Fruit fly (Drosophila melanogaster): ENCODE data around the gene Ppm1.

Ppm1 gene

dm6 chr3L:546819-547441 lies 34.2 kb upstream of the Ppm1 start (continued):
- no peak for TF ChIP-seq CG6792 (GFP tag; optimal IDR thresholded peaks at IDR 0.05)
- TF ChIP-seq dsx (GFP tag; optimal IDR thresholded peaks at IDR 0.05; ENCODE audit: poor library complexity, severe bottlenecking): no peak
- TF ChIP-seq fd59A (GFP tag; optimal IDR thresholded peaks at IDR 0.05): no peak
- TF ChIP-seq Gug (GFP tag; IDR thresholded peaks at IDR 0.05): peak; percentile 12; the same call in 1 of the 2 replicates
- peak; percentile 58 for TF ChIP-seq svp (GFP tag)
- peak; percentile 29; the same call in 1 of the 2 replicates for TF ChIP-seq CG11294 (GFP tag; IDR thresholded peaks at IDR 0.05)
- peak; percentile 23 for TF ChIP-seq Ets21C (GFP tag; optimal IDR thresholded peaks at IDR 0.05)
- TF ChIP-seq Eip75B (GFP tag; optimal IDR thresholded peaks at IDR 0.05): no peak
- peak; percentile 18 for TF ChIP-seq Hr4 (GFP tag; optimal IDR thresholded peaks at IDR 0.05)
- TF ChIP-seq ss (GFP tag; optimal IDR thresholded peaks at IDR 0.05): no peak
- TF ChIP-seq eg (GFP tag; IDR thresholded peaks at IDR 0.05): peak; percentile 71
- TF ChIP-seq Eip93F (GFP tag; optimal IDR thresholded peaks at IDR 0.05): no peak
- TF ChIP-seq Hr39 (GFP tag; optimal IDR thresholded peaks at IDR 0.05): peak; percentile 64
- TF ChIP-seq lz (GFP tag; optimal IDR thresholded peaks at IDR 0.05): peak; percentile 31
- TF ChIP-seq CG32006 (GFP tag; optimal IDR thresholded peaks at IDR 0.05): no peak
- no peak for TF ChIP-seq CG11762 (GFP tag; optimal IDR thresholded peaks at IDR 0.05; ENCODE audit: insufficient read depth)
- peak; percentile 44 for TF ChIP-seq pdm3 (GFP tag; optimal IDR thresholded peaks at IDR 0.05)
- no peak for TF ChIP-seq CG8119 (GFP tag; IDR thresholded peaks at IDR 0.05)

DNA sequence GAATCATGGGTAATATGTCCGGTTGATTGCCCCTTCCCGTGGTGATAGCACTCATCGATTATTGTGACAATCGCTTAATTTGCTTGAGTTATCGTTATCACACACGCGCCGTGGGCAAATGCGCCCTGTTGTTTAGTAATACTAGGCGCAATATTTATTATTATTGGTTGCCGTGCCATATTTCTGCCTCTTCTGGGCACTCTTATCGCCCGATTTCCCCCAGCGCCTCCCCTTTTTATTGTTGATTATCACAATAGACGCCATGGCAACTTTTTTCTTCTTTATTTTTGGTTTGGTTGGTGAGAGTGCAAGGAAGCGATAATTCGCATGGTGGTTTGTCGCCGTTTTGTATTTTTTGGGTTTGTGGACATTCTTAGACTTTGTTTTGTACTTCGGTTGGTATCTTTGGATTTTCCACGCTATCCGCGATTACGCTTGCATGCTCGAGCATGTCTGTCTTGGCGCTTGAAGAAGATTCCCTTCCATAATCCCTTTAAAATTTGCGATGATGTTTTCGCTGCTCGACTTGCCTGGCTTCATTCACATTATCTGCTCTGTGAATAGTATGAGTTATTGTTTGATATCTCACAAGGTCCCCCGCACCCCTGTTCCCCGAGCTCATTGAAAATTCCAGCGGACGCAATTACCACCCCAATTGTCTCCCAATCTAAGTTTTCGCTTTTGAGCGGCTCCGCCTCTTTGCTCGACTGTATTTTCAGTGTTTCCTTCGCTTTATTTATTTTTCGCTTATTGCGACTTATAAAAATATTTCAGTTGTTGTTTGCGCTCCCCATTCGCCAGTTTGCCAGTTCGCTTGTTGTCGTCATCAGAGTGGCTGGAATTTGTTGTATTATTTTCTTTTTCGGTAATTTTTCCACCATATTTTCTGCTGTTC lies 32.6 kb upstream of the Ppm1 start:
- no peak for TF ChIP-seq pdm3 (GFP tag; optimal IDR thresholded peaks at IDR 0.05)
- TF ChIP-seq achi (GFP tag; optimal IDR thresholded peaks at IDR 0.05): no peak
- TF ChIP-seq svp (GFP tag): peak; percentile 64
- TF ChIP-seq vri (GFP tag; optimal IDR thresholded peaks at IDR 0.05): peak; percentile 97
- TF ChIP-seq Eip75B (GFP tag; optimal IDR thresholded peaks at IDR 0.05): no peak
- peak; percentile 7 for TF ChIP-seq CG16779 (tag; optimal IDR thresholded peaks at IDR 0.05)
- TF ChIP-seq Sox14 (GFP tag; optimal IDR thresholded peaks at IDR 0.05): peak; percentile 37
- TF ChIP-seq Smox (GFP tag; optimal IDR thresholded peaks at IDR 0.05): peak; percentile 9
- TF ChIP-seq Eip78C (GFP tag): peak; percentile 72
- peak; percentile 93 for TF ChIP-seq fkh (GFP tag; optimal IDR thresholded peaks at IDR 0.05)
- TF ChIP-seq Eip93F (GFP tag; optimal IDR thresholded peaks at IDR 0.05): peak; percentile 40
- peak; percentile 4 for TF ChIP-seq Met (GFP tag; optimal IDR thresholded peaks at IDR 0.05)

DNA sequence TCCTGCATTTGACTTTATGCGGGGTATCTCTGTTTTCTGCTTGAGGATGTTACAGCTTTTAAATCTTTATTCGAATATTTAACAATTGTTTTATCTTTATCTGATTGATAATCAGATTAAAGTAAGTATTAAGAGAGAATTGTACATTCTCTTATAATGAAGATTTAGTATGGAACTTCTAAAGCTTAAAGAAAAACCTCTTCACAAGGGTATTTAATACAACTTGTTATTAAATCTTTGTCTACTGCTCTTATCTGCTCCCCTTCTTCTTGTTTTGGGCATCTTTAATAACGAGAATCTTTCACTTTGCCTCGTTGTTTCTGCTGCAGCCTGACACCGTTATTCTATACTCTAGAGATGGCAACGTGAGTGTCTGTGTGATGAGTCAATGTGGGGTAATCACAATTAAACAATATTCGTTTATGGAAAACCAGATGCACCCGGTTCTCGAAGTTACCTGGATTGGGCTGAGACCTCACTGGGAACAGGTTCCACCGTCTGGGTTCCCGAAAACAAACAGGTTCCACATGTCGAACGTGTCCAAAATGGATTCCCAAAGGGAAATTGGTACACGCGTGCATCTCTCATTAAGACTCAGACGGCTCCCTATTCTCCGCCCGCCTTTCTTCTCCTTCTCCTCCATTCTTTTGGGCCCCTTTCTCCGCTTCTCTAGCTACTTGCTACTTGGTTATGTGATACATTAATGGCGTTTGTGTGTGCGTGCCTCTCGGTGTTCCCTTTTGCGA lies 30.9 kb upstream of the Ppm1 start:
- TF ChIP-seq acj6 (GFP tag; optimal IDR thresholded peaks at IDR 0.05) (peak; percentile 57), Blimp-1 (GFP tag; optimal IDR thresholded peaks at IDR 0.05) (peak; percentile 26), cyc (GFP tag; optimal IDR thresholded peaks at IDR 0.05) (peak; percentile 67), Lpt (GFP tag; optimal IDR thresholded peaks at IDR 0.05) (peak; percentile 40), Ets96B (tag; optimal IDR thresholded peaks at IDR 0.05) (peak; percentile 61), fd59A (GFP tag; optimal IDR thresholded peaks at IDR 0.05) (peak; percentile 50), Hr39 (GFP tag; optimal IDR thresholded peaks at IDR 0.05) (peak; percentile 73), fkh (GFP tag; optimal IDR thresholded peaks at IDR 0.05) (no peak), CG3032 (tag; optimal IDR thresholded peaks at IDR 0.05) (peak; percentile 74), pdm3 (GFP tag; optimal IDR thresholded peaks at IDR 0.05) (peak; percentile 71), CG9139 (GFP tag; optimal IDR thresholded peaks at IDR 0.05) (no peak), Eip93F (GFP tag; optimal IDR thresholded peaks at IDR 0.05) (no peak), topi (GFP tag; optimal IDR thresholded peaks at IDR 0.05) (peak; percentile 80), CG6854 (GFP tag; optimal IDR thresholded peaks at IDR 0.05) (no peak), Met (GFP tag; optimal IDR thresholded peaks at IDR 0.05) (peak; percentile 77), CG4318 (GFP tag; optimal IDR thresholded peaks at IDR 0.05) (peak; percentile 46), CG11294 (GFP tag; IDR thresholded peaks at IDR 0.05) (no peak), spab (GFP tag; optimal IDR thresholded peaks at IDR 0.05) (peak; percentile 60), CG8632 (GFP tag; optimal IDR thresholded peaks at IDR 0.05) (peak; percentile 69), CG6163 (GFP tag; IDR thresholded peaks at IDR 0.05) (no peak; the same call in 2 of the 3 replicates), esn (GFP tag; optimal IDR thresholded peaks at IDR 0.05) (peak; percentile 84), Eip78C (GFP tag) (peak; percentile 91), svp (GFP tag) (peak; percentile 91), Sox14 (GFP tag; optimal IDR thresholded peaks at IDR 0.05) (peak; percentile 61), eg (GFP tag; IDR thresholded peaks at IDR 0.05) (peak; percentile 38; the same call in 1 of the 3 replicates), CG31627 (GFP tag; optimal IDR thresholded peaks at IDR 0.05) (peak; percentile 77), Ets21C (GFP tag; optimal IDR thresholded peaks at IDR 0.05) (peak; percentile 69), Sox102F (GFP tag; optimal IDR thresholded peaks at IDR 0.05) (peak; percentile 68)
